Fruit fly (Drosophila melanogaster) whole organism, prepupa: Measurements from ENCODE around the gene eyg.

ENCODE experiments used
- CG32006 ChIP-seq: fragments of 200-800 bp; sonication (Bioruptor generic); optimal IDR thresholded peaks from 3 replicates; lab custom pipeline; 2017; ENCODE audit warnings: missing biosample characterization, mild to moderate bottlenecking, missing genetic modification characterization
- Sox102F ChIP-seq: fragments of 200-800 bp; sonication (Bioruptor generic); optimal IDR thresholded peaks from 2 replicates; lab custom pipeline; 2016; ENCODE audit warnings: missing biosample characterization, mild to moderate bottlenecking, missing genetic modification characterization
- achi ChIP-seq: fragments of 200-800 bp; sonication (Bioruptor generic); optimal IDR thresholded peaks from 3 replicates; lab custom pipeline; 2016; ENCODE audit warnings: missing biosample characterization, missing genetic modification characterization
- eg ChIP-seq: fragments of 200-800 bp; sonication (Bioruptor generic); IDR thresholded peaks from 3 replicates; pipeline ENCODE4 v1.3.6; 2022; ENCODE audit warnings: missing biosample characterization, missing genetic modification characterization
- ss ChIP-seq, 2 experiments: fragments of 200-800 bp; sonication (Bioruptor generic); optimal IDR thresholded peaks; 2 replicates in 1 of 2; 3 replicates in 1 of 2; lab custom pipeline; 2017 to 2018; ENCODE audit warnings: mild to moderate bottlenecking in 2 of 2, missing biosample characterization in 2 of 2, missing genetic modification characterization in 2 of 2, moderate library complexity in 1 of 2

DNA sequence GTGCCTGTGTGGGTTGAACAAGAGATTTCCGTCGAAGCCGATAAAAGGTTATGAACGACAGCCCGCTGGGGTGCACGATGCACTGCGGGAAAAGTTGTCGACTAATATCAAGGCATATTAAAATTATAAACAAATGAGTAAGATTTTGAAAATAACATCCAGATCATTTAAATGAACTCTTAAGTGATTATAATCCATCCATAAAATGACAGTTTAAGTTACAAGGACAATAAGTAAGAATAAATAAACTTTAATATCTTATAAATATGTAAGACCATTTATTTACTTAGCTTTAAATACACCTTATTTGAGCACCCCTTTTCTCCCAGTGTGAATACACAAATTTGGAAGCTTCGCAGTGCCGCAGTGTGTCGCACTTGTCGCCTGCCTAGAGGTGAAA lies 23.8 kb downstream of the eyg start:
- no peak for TF ChIP-seq eg (GFP tag; lab: Robert Waterston, UW)
- no peak for TF ChIP-seq ss (GFP tag; optimal IDR thresholded peaks at IDR 0.05; lab: Kevin White, UChicago)
- TF ChIP-seq CG32006 = no peak
- no peak for TF ChIP-seq Sox102F (GFP tag; lab: Kevin White, UChicago)
- no peak for TF ChIP-seq achi (GFP tag; lab: Kevin White, UChicago)
